Fruit fly (Drosophila melanogaster): ENCODE data around the gene CG6843.

Gene CG6843

DNA sequence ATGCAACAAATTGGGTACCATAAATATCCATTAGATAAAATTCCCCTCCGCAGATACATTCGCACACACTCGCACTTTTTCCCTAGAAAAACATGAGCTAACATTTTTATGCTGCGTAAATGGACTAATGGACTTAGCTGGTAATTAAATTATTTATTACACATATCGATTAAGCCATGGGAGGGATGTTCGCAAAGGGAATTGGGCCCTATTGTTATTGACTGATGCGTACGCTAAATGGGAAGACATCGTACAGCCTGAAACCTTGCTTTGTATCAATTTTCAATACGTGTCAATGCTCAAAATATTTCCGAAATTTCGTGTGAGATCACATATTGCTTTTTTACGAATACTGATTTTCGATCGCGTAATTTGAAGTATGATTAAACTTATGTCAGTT lies 23.4 kb downstream of the CG6843 start, which contains the start of gene CG43049:
TSS of gene CG43049 (plus strand) at position 301 of the 400 bp plus-strand sequence.
- no peak for TF ChIP-seq noc (tag; optimal IDR thresholded peaks at IDR 0.05)

DNA sequence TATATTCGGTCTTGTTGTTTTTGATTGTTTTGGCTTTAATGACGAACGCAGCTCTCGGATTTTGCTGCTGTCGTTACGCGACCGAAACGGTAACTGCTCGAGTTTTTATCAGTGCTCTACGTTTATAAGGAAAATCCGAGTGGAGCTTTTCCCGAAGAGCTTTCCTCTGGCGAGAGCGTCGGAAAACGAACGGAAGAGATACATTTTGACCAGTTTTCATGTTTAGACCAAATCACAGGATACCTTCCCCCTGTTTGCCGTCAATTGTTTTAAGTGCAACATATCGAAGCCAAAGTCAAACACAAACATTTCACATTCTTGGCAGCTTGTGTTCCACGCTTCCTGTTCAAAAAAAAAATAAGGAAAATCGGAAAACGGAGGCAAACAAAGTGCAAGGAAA lies 44.5 kb downstream of the CG6843 start, which contains the start of gene CG32204:
TSS of gene CG32204 (minus strand) at position 101 of the 400 bp plus-strand sequence.
- no peak for TF ChIP-seq noc (tag; optimal IDR thresholded peaks at IDR 0.05)

DNA sequence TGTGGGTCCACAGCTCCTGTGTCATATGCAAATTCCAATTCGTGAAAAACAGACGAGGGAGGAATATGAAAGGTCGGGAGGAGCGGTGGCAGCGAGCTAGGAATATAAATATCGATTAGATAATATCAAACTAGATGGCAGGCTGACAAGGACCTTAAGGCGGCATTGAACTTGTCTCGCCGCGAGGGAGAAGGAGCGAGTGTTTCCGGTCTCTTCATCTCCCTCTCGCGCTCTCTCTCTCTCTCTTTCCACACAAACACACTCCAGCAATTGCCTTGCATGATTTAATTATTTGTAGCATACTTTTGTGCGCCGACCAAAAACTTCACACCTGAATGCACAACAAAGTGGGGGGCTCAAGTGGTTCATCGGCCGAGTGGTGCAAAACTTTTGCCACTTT lies 45.6 kb downstream of the CG6843 start:
- no peak for TF ChIP-seq noc (tag; optimal IDR thresholded peaks at IDR 0.05)

DNA sequence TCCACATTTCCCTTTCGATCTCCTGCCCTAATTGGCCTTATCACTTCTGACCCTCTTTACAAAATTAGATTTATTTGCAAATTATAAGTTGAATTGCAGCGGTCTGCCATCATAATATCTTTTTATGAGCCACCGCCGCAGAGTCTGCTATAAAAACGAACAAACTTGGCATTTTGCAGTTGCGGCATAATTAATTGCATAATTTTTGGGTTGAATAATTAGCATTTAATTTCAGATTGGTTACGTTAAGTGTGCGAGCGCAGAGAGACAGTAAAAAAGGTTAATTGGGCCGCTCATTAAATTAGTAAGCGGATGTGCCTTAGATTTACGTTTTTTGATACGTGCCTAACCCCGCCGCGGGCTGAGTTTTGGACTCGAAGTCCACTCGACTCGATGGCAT lies 47.7 kb downstream of the CG6843 start:
- no peak for TF ChIP-seq noc (tag; optimal IDR thresholded peaks at IDR 0.05)

DNA sequence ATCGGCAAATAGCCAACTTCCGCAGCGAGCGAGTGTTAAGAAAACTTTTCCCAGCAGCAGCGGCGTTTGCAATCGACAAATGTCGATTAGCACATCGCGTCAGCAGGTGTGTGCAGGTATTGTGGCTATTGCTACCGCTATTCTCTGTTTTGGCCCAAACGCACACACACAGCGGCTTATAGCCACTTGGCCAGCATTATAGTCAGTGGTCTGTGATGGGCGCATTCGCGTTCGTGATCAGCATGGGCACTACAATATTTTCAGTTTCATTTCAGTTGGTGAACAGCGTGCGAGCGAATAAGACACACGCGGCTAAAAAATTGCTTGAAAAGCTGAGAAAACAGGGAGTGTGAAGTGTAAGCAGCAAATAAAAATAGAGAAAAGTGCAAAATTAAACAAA lies 49.0 kb downstream of the CG6843 start, which contains the start of gene CG6836:
TSS of gene CG6836 (plus strand) at position 271 of the 400 bp plus-strand sequence.
- TF ChIP-seq noc (tag; optimal IDR thresholded peaks at IDR 0.05), result no peak

DNA sequence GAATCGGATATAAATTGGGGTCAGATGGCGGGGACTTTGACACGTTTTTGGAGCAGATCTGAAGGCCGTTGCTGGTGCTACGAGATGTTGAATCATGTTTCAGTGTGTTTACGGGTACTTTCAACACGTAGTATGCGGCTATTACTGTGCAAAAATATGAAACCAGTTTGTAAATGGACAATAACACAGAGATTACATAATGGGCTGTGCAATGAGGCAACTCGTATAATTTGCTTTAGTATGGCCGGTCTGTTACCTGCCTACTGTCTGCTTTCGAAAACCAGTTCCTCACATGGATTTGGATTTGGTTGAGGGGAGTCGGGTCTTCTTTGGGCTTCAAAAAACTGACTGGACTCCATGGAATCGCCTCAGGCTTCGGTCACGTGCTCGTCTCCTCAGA lies 51.0 kb downstream of the CG6843 start:
- TF ChIP-seq noc (tag; optimal IDR thresholded peaks at IDR 0.05), result no peak
